Worm (Caenorhabditis elegans): ENCODE measurements around the gene C06H2.7.
"Not testable (repeated sequence)": the region's sequence is repeated elsewhere in the genome, so short reads cannot be mapped to it uniquely, and the experiment has no call there.

The C06H2.7 gene

ce11 chrV:11175336-11175938 lies 30.8 kb upstream of the C06H2.7 start:
- peak; percentile 54 for TF ChIP-seq mes-2 (tag; optimal IDR thresholded peaks at IDR 0.05; ENCODE audit: poor library complexity, severe bottlenecking)
- TF ChIP-seq nhr-48 (tag; optimal IDR thresholded peaks at IDR 0.05): peak; percentile 27
- TF ChIP-seq dmd-8 (GFP tag; IDR thresholded peaks at IDR 0.05): 0 out of 2 replicates have a peak, but pooled peaks have one; percentile 56
- TF ChIP-seq snpc-1.2 (GFP tag; IDR thresholded peaks at IDR 0.05): peak; percentile 84
- TF ChIP-seq Y48G9A.11 (GFP tag; IDR thresholded peaks at IDR 0.05): peak; percentile 59; the same call in 1 of the 2 replicates
- TF ChIP-seq unc-130 (GFP tag; optimal IDR thresholded peaks at IDR 0.05): peak; percentile 53
- TF ChIP-seq daf-16 (GFP tag; optimal IDR thresholded peaks at IDR 0.05): not testable (repeated sequence)
- peak; percentile 21 for TF ChIP-seq daf-16 (tag; optimal IDR thresholded peaks at IDR 0.05)
- peak; percentile 25; the same call in 1 of the 2 replicates for TF ChIP-seq php-3 (GFP tag; IDR thresholded peaks at IDR 0.05)
- TF ChIP-seq nhr-102 (tag; optimal IDR thresholded peaks at IDR 0.05): peak; percentile 32
- peak; percentile 60 for TF ChIP-seq lin-38 (GFP tag; IDR thresholded peaks at IDR 0.05)
- peak; percentile 58 for TF ChIP-seq T26A8.4 (GFP tag; IDR thresholded peaks at IDR 0.05)
- peak; percentile 13; the same call in 1 of the 2 replicates for TF ChIP-seq mdt-29 (GFP tag; IDR thresholded peaks at IDR 0.05)
- peak; percentile 5 for TF ChIP-seq dve-1 (tag; optimal IDR thresholded peaks at IDR 0.05; ENCODE audit: insufficient read depth)
- TF ChIP-seq mep-1 (tag; optimal IDR thresholded peaks at IDR 0.05): peak; percentile 43
- peak; percentile 76 for TF ChIP-seq F49E8.2 (tag; optimal IDR thresholded peaks at IDR 0.05; ENCODE audit: borderline replicate concordance)
- 0 out of 2 replicates have a peak, but pooled peaks have one; percentile 67 for TF ChIP-seq ceh-44 (GFP tag; IDR thresholded peaks at IDR 0.05)
- TF ChIP-seq dmd-6 (GFP tag; IDR thresholded peaks at IDR 0.05): peak; percentile 41; the same call in 1 of the 2 replicates
- TF ChIP-seq snpc-4 (tag; optimal IDR thresholded peaks at IDR 0.05): peak; percentile 74
- peak; percentile 52; the same call in 1 of the 2 replicates for TF ChIP-seq vab-7 (GFP tag; IDR thresholded peaks at IDR 0.05)
- peak; percentile 37 for TF ChIP-seq hlh-11 (tag; optimal IDR thresholded peaks at IDR 0.05)

DNA sequence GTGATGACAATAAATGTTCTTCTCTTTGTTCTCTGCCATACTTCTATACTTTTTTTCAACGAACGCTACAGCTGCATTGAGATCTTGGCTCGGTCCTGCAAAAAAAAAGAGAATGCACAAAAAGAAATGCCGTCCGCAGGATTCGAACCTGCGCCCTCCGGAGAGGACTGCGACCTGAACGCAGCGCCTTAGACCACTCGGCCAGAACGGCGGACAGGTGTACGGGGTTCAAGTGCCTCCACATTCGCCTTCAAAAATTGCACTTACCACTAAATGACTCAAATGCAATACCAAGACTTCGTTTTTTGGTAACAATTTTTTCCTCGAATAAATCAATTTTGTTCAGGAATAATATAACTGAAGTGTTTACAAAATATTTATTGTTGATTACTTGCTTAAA lies 30.1 kb upstream of the C06H2.7 start:
- TF ChIP-seq R02D3.7 (tag; optimal IDR thresholded peaks at IDR 0.05) (no peak), zfp-3 (GFP tag; conservative IDR thresholded peaks at IDR 0.05) (no peak), lin-13 (GFP tag; optimal IDR thresholded peaks at IDR 0.05) (no peak), duxl-1 (tag; optimal IDR thresholded peaks at IDR 0.05; ENCODE audit: poor library complexity) (peak; percentile 44), fkh-10 (GFP tag; optimal IDR thresholded peaks at IDR 0.05) (no peak), snpc-1.2 (GFP tag; IDR thresholded peaks at IDR 0.05) (no peak), ceh-32 (tag; optimal IDR thresholded peaks at IDR 0.05; ENCODE audit: poor library complexity) (no peak), fos-1 (tag; optimal IDR thresholded peaks at IDR 0.05) (no peak), nhr-42 (GFP tag; IDR thresholded peaks at IDR 0.05) (no peak), madf-5 (GFP tag; IDR thresholded peaks at IDR 0.05) (no peak), T20F7.1 (GFP tag; optimal IDR thresholded peaks at IDR 0.05) (no peak), zag-1 (tag; optimal IDR thresholded peaks at IDR 0.05) (no peak), lim-7 (GFP tag; IDR thresholded peaks at IDR 0.05) (peak; percentile 52; the same call in 1 of the 2 replicates), nhr-28 (tag; optimal IDR thresholded peaks at IDR 0.05) (no peak), saeg-2 (GFP tag; IDR thresholded peaks at IDR 0.05) (no peak), lin-29 (GFP tag; IDR thresholded peaks at IDR 0.05) (no peak), zip-11 (GFP tag; IDR thresholded peaks at IDR 0.05) (no peak), hmg-1.1 (GFP tag; IDR thresholded peaks at IDR 0.05) (peak; percentile 62), mes-2 (tag; optimal IDR thresholded peaks at IDR 0.05; ENCODE audit: poor library complexity, severe bottlenecking) (peak; percentile 59), daf-16 (GFP tag; optimal IDR thresholded peaks at IDR 0.05) (no peak), daf-16 (tag; optimal IDR thresholded peaks at IDR 0.05) (no peak), F10B5.3 (tag; optimal IDR thresholded peaks at IDR 0.05) (no peak), ceh-62 (tag; optimal IDR thresholded peaks at IDR 0.05) (no peak), lin-1 (GFP tag; IDR thresholded peaks at IDR 0.05) (no peak), D1046.2 (GFP tag; IDR thresholded peaks at IDR 0.05) (no peak), egl-27 (tag; optimal IDR thresholded peaks at IDR 0.05) (no peak), php-3 (GFP tag; IDR thresholded peaks at IDR 0.05) (no peak), nhr-77 (tag; optimal IDR thresholded peaks at IDR 0.05) (no peak), skn-1 (tag; optimal IDR thresholded peaks at IDR 0.05) (no peak), nhr-237 (tag; optimal IDR thresholded peaks at IDR 0.05) (no peak), vab-7 (GFP tag; IDR thresholded peaks at IDR 0.05) (0 out of 2 replicates have a peak, but pooled peaks have one; percentile 14), hif-1 (tag; optimal IDR thresholded peaks at IDR 0.05) (peak in 1 of 2 experiments; percentile 11), set-16 (GFP tag; IDR thresholded peaks at IDR 0.05) (peak; percentile 68), dmd-6 (GFP tag; IDR thresholded peaks at IDR 0.05) (peak; percentile 40), Y48G9A.11 (GFP tag; IDR thresholded peaks at IDR 0.05) (no peak)

Data from whole organism, L4 larva.